Fruit fly (Drosophila melanogaster): ENCODE measurements around the gene Lcp65Ab2.

The Lcp65Ab2 gene

dm6 chr3L:6124616-6125408 is 21.7 kb upstream of the Lcp65Ab2 start (continued):
- peak; percentile 63 for TF ChIP-seq crc (GFP tag; optimal IDR thresholded peaks at IDR 0.05)
- TF ChIP-seq CG34422 (GFP tag; IDR thresholded peaks at IDR 0.05): peak; percentile 78
- peak; percentile 82 for TF ChIP-seq eyg (GFP tag; optimal IDR thresholded peaks at IDR 0.05)
- TF ChIP-seq CG15696 (tag; optimal IDR thresholded peaks at IDR 0.05): peak; percentile 35
- peak; percentile 66 for TF ChIP-seq slp2 (GFP tag; optimal IDR thresholded peaks at IDR 0.05)
- TF ChIP-seq ase (GFP tag; IDR thresholded peaks at IDR 0.05): peak; percentile 79
- TF ChIP-seq yki (optimal IDR thresholded peaks at IDR 0.05): peak; percentile 38
- peak; percentile 50 for TF ChIP-seq grn (GFP tag; optimal IDR thresholded peaks at IDR 0.05)
- peak; percentile 89 for TF ChIP-seq CG1024 (GFP tag; IDR thresholded peaks at IDR 0.05)
- TF ChIP-seq dmrt11E (tag; optimal IDR thresholded peaks at IDR 0.05): peak; percentile 49
- peak; percentile 70 for TF ChIP-seq p53 (GFP tag; optimal IDR thresholded peaks at IDR 0.05)
- TF ChIP-seq CG1233 (GFP tag; optimal IDR thresholded peaks at IDR 0.05): peak; percentile 89
- TF ChIP-seq Opbp (GFP tag; IDR thresholded peaks at IDR 0.05; ENCODE audit: partially characterized antibody): no peak
- no peak for TF ChIP-seq tx (GFP tag; optimal IDR thresholded peaks at IDR 0.05)
- TF ChIP-seq CG4282 (GFP tag; optimal IDR thresholded peaks at IDR 0.05): no peak
- no peak for TF ChIP-seq kay (GFP tag; optimal IDR thresholded peaks at IDR 0.05)
- no peak for TF ChIP-seq dan (GFP tag; IDR thresholded peaks at IDR 0.05)
- peak; percentile 65 for TF ChIP-seq CrebB (tag; optimal IDR thresholded peaks at IDR 0.05)
- no peak for TF ChIP-seq Dll (GFP tag; IDR thresholded peaks at IDR 0.05; ENCODE audit: partially characterized antibody)
- TF ChIP-seq CG31441 (GFP tag; IDR thresholded peaks at IDR 0.05): peak; percentile 80
- peak; percentile 54 for TF ChIP-seq gcm (GFP tag; optimal IDR thresholded peaks at IDR 0.05)
- peak; percentile 59 for TF ChIP-seq Oaz (GFP tag; IDR thresholded peaks at IDR 0.05)
- peak; percentile 91; the same call in 2 of the 3 replicates for TF ChIP-seq CG11456 (GFP tag; IDR thresholded peaks at IDR 0.05)
- TF ChIP-seq Six4 (GFP tag; optimal IDR thresholded peaks at IDR 0.05): peak; percentile 46
- TF ChIP-seq zen2 (GFP tag; IDR thresholded peaks at IDR 0.05; ENCODE audit: partially characterized antibody): no peak
- no peak for TF ChIP-seq Hr39 (optimal IDR thresholded peaks at IDR 0.05)
- peak; percentile 69 for TF ChIP-seq CG17829 (tag; optimal IDR thresholded peaks at IDR 0.05)
- TF ChIP-seq dm (GFP tag; optimal IDR thresholded peaks at IDR 0.05): peak; percentile 5
- no peak for TF ChIP-seq Tbp (GFP tag; optimal IDR thresholded peaks at IDR 0.05)
- TF ChIP-seq CG10366 (GFP tag; IDR thresholded peaks at IDR 0.05): peak; percentile 72
- peak; percentile 45 for TF ChIP-seq Nf-YB (GFP tag; optimal IDR thresholded peaks at IDR 0.05)
- peak; percentile 53 for TF ChIP-seq Hsf (GFP tag; optimal IDR thresholded peaks at IDR 0.05)
- TF ChIP-seq trh (GFP tag; optimal IDR thresholded peaks at IDR 0.05): peak; percentile 30
- no peak for TF ChIP-seq CG7786 (GFP tag; optimal IDR thresholded peaks at IDR 0.05)
- TF ChIP-seq Lpt (GFP tag; optimal IDR thresholded peaks at IDR 0.05): no peak
- peak; percentile 72 for TF ChIP-seq CG17385 (GFP tag; optimal IDR thresholded peaks at IDR 0.05)
- peak; percentile 77 for TF ChIP-seq ash1 (GFP tag; optimal IDR thresholded peaks at IDR 0.05)
- TF ChIP-seq luna (GFP tag; optimal IDR thresholded peaks at IDR 0.05): peak; percentile 81
- peak; percentile 42 for TF ChIP-seq Taf1 (GFP tag; IDR thresholded peaks at IDR 0.05)
- peak in 1 of 2 experiments; percentile 63 for TF ChIP-seq Eip74EF (GFP tag; optimal IDR thresholded peaks at IDR 0.05)
- no peak for TF ChIP-seq CG2129 (GFP tag; IDR thresholded peaks at IDR 0.05; ENCODE audit: partially characterized antibody)
- no peak for TF ChIP-seq jumu (GFP tag; optimal IDR thresholded peaks at IDR 0.05)
- TF ChIP-seq CG6765 (GFP tag; optimal IDR thresholded peaks at IDR 0.05): peak; percentile 88
- no peak for TF ChIP-seq Stat92E (GFP tag; optimal IDR thresholded peaks at IDR 0.05)
- peak; percentile 28 for TF ChIP-seq BEAF-32 (GFP tag; optimal IDR thresholded peaks at IDR 0.05)
- peak; percentile 71 for TF ChIP-seq CG9727 (GFP tag; optimal IDR thresholded peaks at IDR 0.05)
- TF ChIP-seq Neu2 (GFP tag; optimal IDR thresholded peaks at IDR 0.05; ENCODE audit: borderline replicate concordance): no peak
- TF ChIP-seq Dref (GFP tag; IDR thresholded peaks at IDR 0.05): no peak
- peak; percentile 54 for TF ChIP-seq sima (GFP tag; optimal IDR thresholded peaks at IDR 0.05)
- no peak for TF ChIP-seq HmgD (GFP tag; optimal IDR thresholded peaks at IDR 0.05)

Measured in whole organism, embryonic.